Worm (Caenorhabditis elegans) whole organism, late embryonic: Measurements from ENCODE around the gene C47A10.16.

Experiments used
- F13H6.1 ChIP-seq: sonication (generic microtip); optimal IDR thresholded peaks from 2 replicates; lab custom pipeline; 2016; ENCODE audit warnings: missing genetic modification characterization, missing compliant biosample characterization
- T23F11.4 ChIP-seq: fragments of 200-800 bp; sonication (Bioruptor generic); optimal IDR thresholded peaks from 2 replicates; lab custom pipeline; 2018; ENCODE audit warnings: mild to moderate bottlenecking, missing genetic modification characterization, missing compliant biosample characterization
- Y22D7AL.16 ChIP-seq: sonication (generic microtip); optimal IDR thresholded peaks from 2 replicates; lab custom pipeline; 2016; ENCODE audit warnings: missing genetic modification characterization, missing compliant biosample characterization
- ahr-1 ChIP-seq: sonication (generic microtip); optimal IDR thresholded peaks from 2 replicates; lab custom pipeline; 2016; ENCODE audit warnings: missing genetic modification characterization, missing compliant biosample characterization
- ama-1 ChIP-seq: fragments of 150-350 bp; optimal IDR thresholded peaks from 2 replicates; lab custom pipeline; 2014
- ceh-14 ChIP-seq: sonication (generic microtip); optimal IDR thresholded peaks from 2 replicates; lab custom pipeline; 2016; ENCODE audit warnings: missing genotype, missing genetic modification characterization, missing compliant biosample characterization
- ceh-18 ChIP-seq: sonication (generic microtip); optimal IDR thresholded peaks from 2 replicates; lab custom pipeline; 2016; ENCODE audit warnings: missing genetic modification characterization, missing compliant biosample characterization
- ceh-19 ChIP-seq: fragments of 200-800 bp; sonication (Bioruptor generic); optimal IDR thresholded peaks from 2 replicates; lab custom pipeline; 2018; ENCODE audit warnings: mild to moderate bottlenecking, missing genetic modification characterization, missing compliant biosample characterization
- ceh-24 ChIP-seq: sonication (generic microtip); optimal IDR thresholded peaks from 2 replicates; lab custom pipeline; 2016; ENCODE audit warnings: mild to moderate bottlenecking, missing genetic modification characterization, missing compliant biosample characterization
- ceh-30 ChIP-seq: fragments of 150-350 bp; optimal IDR thresholded peaks from 2 replicates; lab custom pipeline; 2014; ENCODE audit warnings: missing biosample characterization, missing genetic modification characterization
- ceh-31 ChIP-seq: sonication (generic microtip); optimal IDR thresholded peaks from 2 replicates; lab custom pipeline; 2016; ENCODE audit warnings: missing genetic modification characterization, missing compliant biosample characterization
- ceh-34 ChIP-seq: sonication (generic microtip); optimal IDR thresholded peaks from 2 replicates; lab custom pipeline; 2016; ENCODE audit warnings: mild to moderate bottlenecking, missing genetic modification characterization, missing compliant biosample characterization
- ceh-6 ChIP-seq: fragments of 200-800 bp; sonication (Bioruptor generic); optimal IDR thresholded peaks from 2 replicates; lab custom pipeline; 2018; ENCODE audit warnings: mild to moderate bottlenecking, missing genetic modification characterization, missing compliant biosample characterization
- ceh-9 ChIP-seq: sonication (generic microtip); optimal IDR thresholded peaks from 2 replicates; lab custom pipeline; 2016; ENCODE audit warnings: mild to moderate bottlenecking, missing genetic modification characterization, inconsistent platforms, missing compliant biosample characterization
- elt-2 ChIP-seq: sonication (generic microtip); optimal IDR thresholded peaks from 2 replicates; lab custom pipeline; 2016; ENCODE audit warnings: missing genetic modification reagents, missing genetic modification characterization, missing compliant biosample characterization
- eyg-1 ChIP-seq: sonication (generic microtip); optimal IDR thresholded peaks from 2 replicates; lab custom pipeline; 2016; ENCODE audit warnings: missing genotype, missing genetic modification characterization, missing compliant biosample characterization
- gmeb-2 ChIP-seq: sonication (generic microtip); optimal IDR thresholded peaks from 2 replicates; lab custom pipeline; 2016; ENCODE audit warnings: missing genetic modification characterization, inconsistent platforms, missing compliant biosample characterization
- hlh-6 ChIP-seq: sonication (generic microtip); optimal IDR thresholded peaks from 2 replicates; lab custom pipeline; 2016; ENCODE audit warnings: missing genotype, missing genetic modification characterization, missing compliant biosample characterization
- hlh-8 ChIP-seq: sonication (generic microtip); optimal IDR thresholded peaks from 2 replicates; lab custom pipeline; 2016; ENCODE audit warnings: missing genotype, missing genetic modification characterization, missing compliant biosample characterization
- lim-6 ChIP-seq: sonication (generic microtip); optimal IDR thresholded peaks from 2 replicates; lab custom pipeline; 2016; ENCODE audit warnings: missing genetic modification characterization, missing compliant biosample characterization
- lin-11 ChIP-seq: fragments of 200-800 bp; sonication (Bioruptor generic); optimal IDR thresholded peaks from 2 replicates; lab custom pipeline; 2018; ENCODE audit warnings: mild to moderate bottlenecking, missing genetic modification characterization, missing compliant biosample characterization
- nfya-1 ChIP-seq: sonication (generic microtip); optimal IDR thresholded peaks from 2 replicates; lab custom pipeline; 2017; ENCODE audit warnings: missing genetic modification characterization, mild to moderate bottlenecking, missing compliant biosample characterization, antibody characterized with exemption, moderate library complexity
- nhr-11 ChIP-seq: fragments of 150-350 bp; optimal IDR thresholded peaks from 2 replicates; lab custom pipeline; 2014; ENCODE audit warnings: missing biosample characterization, missing genetic modification characterization
- odd-2 ChIP-seq: sonication (generic microtip); optimal IDR thresholded peaks from 2 replicates; lab custom pipeline; 2017; ENCODE audit warnings: antibody characterized with exemption, mild to moderate bottlenecking, missing genetic modification characterization, missing compliant biosample characterization
- pag-3 ChIP-seq: sonication (generic microtip); optimal IDR thresholded peaks from 2 replicates; lab custom pipeline; 2016; ENCODE audit warnings: missing compliant biosample characterization, missing genetic modification characterization, borderline replicate concordance
- pha-2 ChIP-seq: sonication (generic microtip); optimal IDR thresholded peaks from 2 replicates; lab custom pipeline; 2017; ENCODE audit warnings: mild to moderate bottlenecking, missing genetic modification characterization, missing compliant biosample characterization
- pha-4 ChIP-seq: fragments of 150-350 bp; optimal IDR thresholded peaks from 2 replicates; lab custom pipeline; 2018; ENCODE audit warnings: missing biosample characterization, missing genetic modification reagents, missing genetic modification characterization
- pqm-1 ChIP-seq: sonication (generic microtip); optimal IDR thresholded peaks from 2 replicates; lab custom pipeline; 2016; ENCODE audit warnings: missing genetic modification characterization, missing compliant biosample characterization
- pros-1 ChIP-seq: fragments of 150-350 bp; optimal IDR thresholded peaks from 2 replicates; lab custom pipeline; 2014; ENCODE audit warnings: missing biosample characterization, missing genetic modification reagents, missing genetic modification characterization
- ref-2 ChIP-seq: sonication (generic microtip); optimal IDR thresholded peaks from 2 replicates; lab custom pipeline; 2016; ENCODE audit warnings: missing genetic modification characterization, missing compliant biosample characterization
- syd-9 ChIP-seq: sonication (generic microtip); optimal IDR thresholded peaks from 2 replicates; lab custom pipeline; 2016; ENCODE audit warnings: mild to moderate bottlenecking, missing genetic modification characterization, moderate library complexity, missing compliant biosample characterization
- tbx-2 ChIP-seq: sonication (generic microtip); optimal IDR thresholded peaks from 2 replicates; lab custom pipeline; 2016; ENCODE audit warnings: missing genetic modification characterization, missing compliant biosample characterization
- tbx-7 ChIP-seq: sonication (generic microtip); optimal IDR thresholded peaks from 2 replicates; lab custom pipeline; 2016; ENCODE audit warnings: missing genotype, missing genetic modification characterization, missing compliant biosample characterization
- unc-3 ChIP-seq, 2 experiments: fragments of 200-800 bp in 1 of 2; sonication (Bioruptor generic) in 1 of 2; sonication (generic microtip) in 1 of 2; conservative IDR thresholded peaks in 1 of 2; optimal IDR thresholded peaks in 1 of 2; 2 replicates each; pipeline versions ENCODE4 v1.3.6 to Lab custom; 2016 to 2022; ENCODE audit warnings: missing compliant biosample characterization in 2 of 2, missing genetic modification characterization in 2 of 2, missing genetic modification reagents in 1 of 2

Gene C47A10.16

DNA sequence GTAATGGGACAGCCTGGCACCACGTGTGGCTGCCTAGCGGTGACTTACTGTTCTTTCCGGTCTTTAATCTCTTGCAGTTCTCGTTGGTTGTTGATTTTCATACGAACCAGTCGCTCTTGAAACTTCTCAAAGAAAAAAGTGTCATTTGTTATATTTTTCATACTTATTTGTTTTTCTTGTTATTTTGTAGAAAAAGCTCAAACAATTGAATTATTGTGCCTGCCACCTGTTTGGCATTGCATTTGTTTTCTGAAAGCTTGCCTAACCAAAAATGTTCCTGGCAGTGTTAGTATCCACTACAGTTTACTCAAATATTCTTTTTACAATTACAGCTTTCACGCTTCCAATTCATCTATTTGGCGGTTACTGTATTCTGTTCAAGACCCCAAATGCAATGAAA lies at the start of gene C47A10.16, which contains the start of gene srh-283:
TSS of gene C47A10.16 (minus strand) at position 101 of the 400 bp plus-strand sequence.
TSS of gene srh-283 (plus strand) at position 272 of the 400 bp plus-strand sequence.
- TF ChIP-seq gmeb-2 (tag; lab: Kevin White, UChicago), result no peak
- TF ChIP-seq hlh-8, result no peak
- no peak for TF ChIP-seq ceh-30 (tag; lab: Kevin White, UChicago)
- no peak for TF ChIP-seq F13H6.1 (tag; lab: Kevin White, UChicago)
- no peak for TF ChIP-seq ref-2 (tag; lab: Kevin White, UChicago)
- no peak for TF ChIP-seq tbx-2 (tag; lab: Kevin White, UChicago)
- no peak for TF ChIP-seq nhr-11
- TF ChIP-seq odd-2 (tag; lab: Kevin White, UChicago), result no peak
- no peak for TF ChIP-seq pha-2 (tag; lab: Kevin White, UChicago)
- TF ChIP-seq ceh-24 (tag; lab: Kevin White, UChicago), result no peak
- no peak for TF ChIP-seq unc-3 (GFP tag; conservative IDR thresholded peaks at IDR 0.05; lab: Robert Waterston, UW)
- no peak for TF ChIP-seq unc-3 (tag; optimal IDR thresholded peaks at IDR 0.05; lab: Kevin White, UChicago)
- TF ChIP-seq pha-4, result no peak
- TF ChIP-seq ceh-34 (tag; lab: Kevin White, UChicago), result no peak
- TF ChIP-seq ahr-1 (tag; lab: Kevin White, UChicago), result no peak
- TF ChIP-seq pqm-1, result no peak
- TF ChIP-seq ceh-9 (tag; lab: Kevin White, UChicago), result no peak

DNA sequence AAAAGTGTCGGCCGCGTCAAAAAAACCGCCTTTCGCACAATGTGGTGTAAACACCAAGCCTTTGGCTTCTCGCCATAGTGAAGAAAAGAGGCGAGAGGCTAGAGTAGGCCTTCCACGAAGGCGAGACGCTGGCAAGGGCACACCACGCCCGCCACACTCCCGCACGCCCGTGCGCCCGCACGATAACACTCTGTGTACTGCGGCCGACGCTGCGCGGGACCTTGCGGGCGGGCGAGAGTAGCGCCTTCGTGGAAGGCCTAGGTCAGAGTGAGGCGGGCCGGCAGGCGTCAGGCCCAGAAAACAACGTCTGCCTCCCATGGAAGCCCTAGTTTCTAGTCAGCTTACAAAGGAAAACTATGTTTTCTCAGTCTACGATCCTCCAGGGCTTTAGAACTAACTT lies 47.1 kb upstream of the C47A10.16 start:
- TF ChIP-seq ceh-14 (peak; percentile 2), unc-3 (GFP tag; conservative IDR thresholded peaks at IDR 0.05; lab: Robert Waterston, UW) (no peak), unc-3 (tag; optimal IDR thresholded peaks at IDR 0.05; lab: Kevin White, UChicago) (no peak), tbx-7 (tag; lab: Kevin White, UChicago) (no peak), tbx-2 (tag; lab: Kevin White, UChicago) (no peak), ref-2 (tag; lab: Kevin White, UChicago) (peak; percentile 25), ama-1 (lab: Kevin White, UChicago) (no peak), ceh-31 (no peak), pros-1 (tag; lab: Kevin White, UChicago) (no peak), hlh-6 (peak; percentile 59), lim-6 (no peak)

DNA sequence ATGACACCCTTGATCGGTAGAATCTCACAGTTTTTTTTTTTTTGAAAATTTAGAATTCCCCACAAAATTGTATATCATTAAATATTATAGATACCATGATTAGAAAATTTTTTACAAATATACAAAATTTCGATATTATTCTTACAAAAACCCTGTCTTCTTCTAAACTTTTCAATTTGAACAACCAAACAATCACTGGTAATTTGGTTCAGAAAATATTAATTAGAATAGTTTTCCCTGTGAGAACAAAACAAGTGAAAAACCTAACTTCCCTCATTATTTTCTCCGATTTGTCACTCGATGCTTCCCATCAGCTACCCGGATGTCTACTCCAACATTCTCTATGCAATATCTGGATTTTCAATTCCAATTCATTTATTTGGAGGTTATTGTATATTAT lies 45.1 kb upstream of the C47A10.16 start, which contains the start of gene srh-296:
TSS of gene srh-296 (plus strand) at position 301 of the 400 bp plus-strand sequence.
- no peak for TF ChIP-seq tbx-7 (tag; lab: Kevin White, UChicago)
- TF ChIP-seq tbx-2 (tag; lab: Kevin White, UChicago), result no peak
- TF ChIP-seq eyg-1 (tag; lab: Kevin White, UChicago), result no peak
- TF ChIP-seq pag-3, result no peak
- TF ChIP-seq unc-3 (GFP tag; conservative IDR thresholded peaks at IDR 0.05; lab: Robert Waterston, UW), result no peak
- TF ChIP-seq unc-3 (tag; optimal IDR thresholded peaks at IDR 0.05; lab: Kevin White, UChicago), result no peak
- TF ChIP-seq hlh-8, result no peak
- TF ChIP-seq ceh-19 (GFP tag; lab: Kevin White, UChicago), result no peak
- no peak for TF ChIP-seq Y22D7AL.16 (tag; lab: Kevin White, UChicago)
- no peak for TF ChIP-seq syd-9 (tag; lab: Kevin White, UChicago)
- TF ChIP-seq ama-1 (lab: Kevin White, UChicago), result no peak
- TF ChIP-seq elt-2 (tag; lab: Kevin White, UChicago), result no peak
- TF ChIP-seq ceh-18 (tag; lab: Kevin White, UChicago), result no peak
- no peak for TF ChIP-seq ceh-34 (tag; lab: Kevin White, UChicago)

DNA sequence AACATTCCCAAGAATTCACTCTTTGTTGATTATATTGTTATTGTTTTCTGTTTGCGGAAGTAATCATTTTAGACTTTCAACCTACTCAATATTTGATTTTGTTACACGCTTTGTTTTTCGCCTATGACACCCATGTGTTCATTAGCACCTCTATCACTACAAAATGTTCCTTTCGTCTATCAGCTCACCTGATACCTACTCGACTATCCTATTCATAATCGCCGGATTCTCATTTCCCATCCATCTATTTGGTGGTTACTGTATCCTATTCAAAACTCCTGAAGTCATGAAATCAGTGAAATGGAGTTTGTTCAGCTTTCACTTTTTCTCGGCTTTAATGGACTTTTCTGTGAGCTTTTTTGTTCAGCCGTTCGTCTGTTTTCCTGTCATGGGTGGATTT lies 40.3 kb upstream of the C47A10.16 start, which contains the start of gene srh-291:
TSS of gene srh-291 (plus strand) at position 301 of the 400 bp plus-strand sequence.
- no peak for TF ChIP-seq ceh-18 (tag; lab: Kevin White, UChicago)
- no peak for TF ChIP-seq pha-4
- TF ChIP-seq unc-3 (GFP tag; conservative IDR thresholded peaks at IDR 0.05; lab: Robert Waterston, UW), result no peak
- no peak for TF ChIP-seq unc-3 (tag; optimal IDR thresholded peaks at IDR 0.05; lab: Kevin White, UChicago)
- no peak for TF ChIP-seq ceh-30 (tag; lab: Kevin White, UChicago)
- no peak for TF ChIP-seq ceh-6
- no peak for TF ChIP-seq pqm-1
- TF ChIP-seq nfya-1, result no peak

DNA sequence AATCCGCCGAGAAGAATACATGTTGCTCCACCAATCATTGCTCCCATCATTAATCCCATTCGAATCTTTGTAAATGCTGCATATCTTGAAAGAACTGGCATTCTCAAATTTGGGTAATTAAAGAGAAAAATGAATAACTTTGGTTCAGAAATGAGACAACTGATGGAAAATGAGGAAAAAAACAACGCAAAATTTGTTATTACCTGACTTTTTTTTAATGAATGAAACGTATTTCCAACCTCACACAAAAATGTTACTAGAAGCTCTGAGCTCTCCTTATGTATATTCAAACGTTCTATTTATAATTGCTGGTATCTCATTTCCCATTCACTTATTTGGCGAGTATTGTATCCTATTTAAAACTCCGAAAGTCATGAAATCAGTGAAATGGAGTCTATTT lies 37.5 kb upstream of the C47A10.16 start, which contains the start of the genes Y94A7B.11 and srh-292:
TSS of gene Y94A7B.11 (minus strand) at position 101 of the 400 bp plus-strand sequence.
TSS of gene srh-292 (plus strand) at position 251 of the 400 bp plus-strand sequence.
- TF ChIP-seq lin-11 (tag; lab: Kevin White, UChicago), result no peak
- no peak for TF ChIP-seq T23F11.4 (GFP tag; lab: Kevin White, UChicago)
